Worm (Caenorhabditis elegans) whole organism, late embryonic: ENCODE results near the gene wht-6.
A peak's percentile ranks its signal among the peaks of the same experiment; 100 is the strongest.

Source experiments
- F13H6.1 ChIP-seq: sonication (generic microtip); optimal IDR thresholded peaks from 2 replicates; lab custom pipeline; 2016; ENCODE audit warnings: missing genetic modification characterization, missing compliant biosample characterization
- ama-1 ChIP-seq: fragments of 150-350 bp; optimal IDR thresholded peaks from 2 replicates; lab custom pipeline; 2014
- ceh-19 ChIP-seq: fragments of 200-800 bp; sonication (Bioruptor generic); optimal IDR thresholded peaks from 2 replicates; lab custom pipeline; 2018; ENCODE audit warnings: mild to moderate bottlenecking, missing genetic modification characterization, missing compliant biosample characterization
- ceh-34 ChIP-seq: sonication (generic microtip); optimal IDR thresholded peaks from 2 replicates; lab custom pipeline; 2016; ENCODE audit warnings: mild to moderate bottlenecking, missing genetic modification characterization, missing compliant biosample characterization
- fkh-10 ChIP-seq: fragments of 150-350 bp; optimal IDR thresholded peaks from 2 replicates; lab custom pipeline; 2014; ENCODE audit warnings: missing biosample characterization, missing genetic modification reagents, missing genetic modification characterization
- hlh-30 ChIP-seq: sonication (generic microtip); optimal IDR thresholded peaks from 2 replicates; lab custom pipeline; 2017; ENCODE audit warnings: antibody characterized with exemption, missing genetic modification characterization, missing compliant biosample characterization; ENCODE audit not compliant: insufficient read depth
- nhr-11 ChIP-seq: fragments of 150-350 bp; optimal IDR thresholded peaks from 2 replicates; lab custom pipeline; 2014; ENCODE audit warnings: missing biosample characterization, missing genetic modification characterization
- pha-4 ChIP-seq: fragments of 150-350 bp; optimal IDR thresholded peaks from 2 replicates; lab custom pipeline; 2018; ENCODE audit warnings: missing biosample characterization, missing genetic modification reagents, missing genetic modification characterization
- sdc-2 ChIP-seq: sonication (generic microtip); optimal IDR thresholded peaks from 2 replicates; lab custom pipeline; 2016; ENCODE audit warnings: missing genotype, missing genetic modification characterization, missing compliant biosample characterization
- sox-2 ChIP-seq: fragments of 200-800 bp; sonication (Bioruptor generic); IDR thresholded peaks from 2 replicates; pipeline ENCODE4 v1.3.6; 2022; ENCODE audit warnings: missing genetic modification reagents, missing genetic modification characterization, missing compliant biosample characterization
- unc-55 ChIP-seq: sonication (generic microtip); optimal IDR thresholded peaks from 2 replicates; lab custom pipeline; 2017; ENCODE audit warnings: missing biosample characterization, missing genetic modification reagents, missing genetic modification characterization
- unc-86 ChIP-seq: sonication (generic microtip); optimal IDR thresholded peaks from 2 replicates; lab custom pipeline; 2016; ENCODE audit warnings: missing genetic modification characterization, missing compliant biosample characterization

DNA sequence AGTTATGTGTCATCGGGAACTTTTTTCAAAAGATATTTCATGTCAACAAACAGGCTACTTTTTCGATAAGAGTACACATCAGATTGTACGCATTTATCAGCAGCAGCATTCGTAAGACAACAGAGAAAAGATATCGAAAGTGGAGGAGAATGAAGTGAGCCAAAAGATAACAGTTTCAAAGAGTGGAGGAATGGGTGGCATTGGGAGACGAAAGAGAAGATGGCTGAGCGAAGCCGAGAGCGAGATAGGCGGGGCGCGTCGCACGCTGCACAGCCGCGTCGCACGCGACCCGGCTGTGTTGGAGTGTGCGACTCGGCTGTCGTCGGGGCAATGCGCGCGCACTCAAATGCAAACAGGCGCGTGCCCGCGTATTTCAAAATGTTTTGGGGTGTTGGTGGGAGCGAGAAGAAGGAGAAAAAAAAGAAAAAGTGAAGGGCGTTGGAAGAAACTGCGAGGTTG is 7.4 kb upstream of the wht-6 start:
- TF ChIP-seq fkh-10 (GFP tag; lab: Kevin White, UChicago), result no peak
- no peak for TF ChIP-seq sox-2
- TF ChIP-seq unc-86, result no peak
- TF ChIP-seq sdc-2 (tag; lab: Kevin White, UChicago), result peak; percentile 5
- no peak for TF ChIP-seq pha-4 (tag; lab: Kevin White, UChicago)
- TF ChIP-seq ama-1 (lab: Kevin White, UChicago), result no peak
- peak; percentile 39 for TF ChIP-seq ceh-34
- TF ChIP-seq ceh-19 (GFP tag; lab: Kevin White, UChicago), result no peak
- TF ChIP-seq hlh-30 (tag; lab: Kevin White, UChicago), result peak; percentile 68
- TF ChIP-seq F13H6.1 (tag; lab: Kevin White, UChicago), result peak; percentile 5
- TF ChIP-seq nhr-11 (tag; lab: Kevin White, UChicago), result no peak
- peak; percentile 28 for TF ChIP-seq unc-55 (GFP tag; lab: Kevin White, UChicago)
